Worm (Caenorhabditis elegans) whole organism, early embryonic: ENCODE data around the gene lgc-14.

Experiments used
- B0310.2 ChIP-seq: sonication (generic microtip); optimal IDR thresholded peaks from 2 replicates; lab custom pipeline; 2016; ENCODE audit warnings: mild to moderate bottlenecking, missing genetic modification characterization, missing compliant biosample characterization
- F13C5.2 ChIP-seq: sonication (generic microtip); optimal IDR thresholded peaks from 2 replicates; lab custom pipeline; 2017; ENCODE audit warnings: mild to moderate bottlenecking, missing genetic modification characterization, inconsistent platforms, missing compliant biosample characterization
- aly-1 ChIP-seq: sonication (generic microtip); optimal IDR thresholded peaks from 2 replicates; lab custom pipeline; 2016; ENCODE audit warnings: missing genetic modification characterization, missing compliant biosample characterization
- ama-1 ChIP-seq: fragments of 150-350 bp; optimal IDR thresholded peaks from 2 replicates; lab custom pipeline; 2014
- ceh-13 ChIP-seq: fragments of 200-800 bp; sonication (Bioruptor generic); optimal IDR thresholded peaks from 2 replicates; lab custom pipeline; 2018; ENCODE audit warnings: mild to moderate bottlenecking, missing genetic modification characterization, missing compliant biosample characterization
- ceh-36 ChIP-seq: sonication (generic microtip); optimal IDR thresholded peaks from 2 replicates; lab custom pipeline; 2016; ENCODE audit warnings: missing genetic modification characterization, inconsistent platforms, missing compliant biosample characterization
- ets-7 ChIP-seq: sonication (generic microtip); optimal IDR thresholded peaks from 2 replicates; lab custom pipeline; 2016; ENCODE audit warnings: missing genotype, missing genetic modification characterization, missing compliant biosample characterization
- flt-1 ChIP-seq: fragments of 200-800 bp; sonication (Bioruptor generic); IDR thresholded peaks from 2 replicates; pipeline ENCODE4 v1.3.6; 2022; ENCODE audit warnings: missing genetic modification characterization, missing compliant biosample characterization
- hmbx-1 ChIP-seq: sonication (generic microtip); optimal IDR thresholded peaks from 2 replicates; lab custom pipeline; 2016; ENCODE audit warnings: mild to moderate bottlenecking, missing genetic modification characterization, missing compliant biosample characterization
- hmg-4 ChIP-seq: fragments of 200-800 bp; sonication (Bioruptor generic); optimal IDR thresholded peaks from 2 replicates; lab custom pipeline; 2018; ENCODE audit warnings: mild to moderate bottlenecking, missing genetic modification characterization, missing compliant biosample characterization
- hnd-1 ChIP-seq: sonication (generic microtip); optimal IDR thresholded peaks from 2 replicates; lab custom pipeline; 2016; ENCODE audit warnings: missing genetic modification characterization, missing compliant biosample characterization
- pes-1 ChIP-seq: fragments of 200-800 bp; sonication (Bioruptor generic); IDR thresholded peaks from 2 replicates; pipeline ENCODE4 v1.3.6; 2022; ENCODE audit warnings: missing genetic modification reagents, missing genetic modification characterization, missing compliant biosample characterization
- scrt-1 ChIP-seq: fragments of 200-800 bp; sonication (Bioruptor generic); IDR thresholded peaks from 2 replicates; pipeline ENCODE4 v1.3.6; 2022; ENCODE audit warnings: missing genetic modification characterization, missing compliant biosample characterization
- sea-1 ChIP-seq: fragments of 200-800 bp; sonication (Bioruptor generic); conservative IDR thresholded peaks from 2 replicates; pipeline ENCODE4 v1.3.6; 2022; ENCODE audit warnings: missing genetic modification characterization, missing compliant biosample characterization
- tbx-11 ChIP-seq: fragments of 200-800 bp; sonication (Bioruptor generic); IDR thresholded peaks from 2 replicates; pipeline ENCODE4 v1.3.6; 2022; ENCODE audit warnings: missing genetic modification characterization, missing compliant biosample characterization
- tbx-37 ChIP-seq: fragments of 200-800 bp; sonication (Bioruptor generic); conservative IDR thresholded peaks from 2 replicates; pipeline ENCODE4 v1.3.6; 2022; ENCODE audit warnings: missing genetic modification reagents, missing genetic modification characterization, missing compliant biosample characterization
- tra-4 ChIP-seq: sonication (generic microtip); optimal IDR thresholded peaks from 2 replicates; lab custom pipeline; 2017; ENCODE audit warnings: missing genetic modification characterization, missing compliant biosample characterization

lgc-14 gene

ce11 chrX:12111213-12111612 is at the start of gene lgc-14:
Gene lgc-14, plus strand, starts transcription at chrX:12111513.
- TF ChIP-seq tbx-37 (GFP tag; lab: Robert Waterston, UW) (no peak), tbx-11 (GFP tag; lab: Robert Waterston, UW) (no peak), aly-1 (tag; lab: Kevin White, UChicago) (no peak), ceh-36 (tag; lab: Kevin White, UChicago) (no peak), ceh-13 (no peak), pes-1 (no peak)

- TF ChIP-seq F13C5.2 (tag; lab: Kevin White, UChicago) (no peak), aly-1 (tag; lab: Kevin White, UChicago) (no peak), tra-4 (tag; lab: Kevin White, UChicago) (no peak), ceh-13 (no peak), tbx-11 (GFP tag; lab: Robert Waterston, UW) (no peak), B0310.2 (tag; lab: Kevin White, UChicago) (no peak), flt-1 (GFP tag; lab: Robert Waterston, UW) (no peak), ceh-36 (tag; lab: Kevin White, UChicago) (no peak), ets-7 (tag; lab: Kevin White, UChicago) (no peak), pes-1 (no peak), hmg-4 (GFP tag; lab: Kevin White, UChicago) (no peak), hnd-1 (tag; lab: Kevin White, UChicago) (no peak), sea-1 (GFP tag; lab: Robert Waterston, UW) (no peak), tbx-37 (GFP tag; lab: Robert Waterston, UW) (no peak), ama-1 (lab: Kevin White, UChicago) (no peak), hmbx-1 (tag; lab: Kevin White, UChicago) (no peak)
These were observed 46.4 kb upstream of the lgc-14 start, which contains the start of gene lgc-23 for ce11 chrX:12064908-12065307. Gene lgc-23, plus strand, starts transcription at chrX:12065208.

- TF ChIP-seq flt-1 (GFP tag; lab: Robert Waterston, UW) (no peak), ets-7 (tag; lab: Kevin White, UChicago) (no peak), scrt-1 (GFP tag; lab: Robert Waterston, UW) (no peak), B0310.2 (tag; lab: Kevin White, UChicago) (no peak), hmbx-1 (tag; lab: Kevin White, UChicago) (no peak), ceh-36 (tag; lab: Kevin White, UChicago) (no peak), ceh-13 (no peak), tbx-11 (GFP tag; lab: Robert Waterston, UW) (no peak), sea-1 (GFP tag; lab: Robert Waterston, UW) (no peak), hnd-1 (tag; lab: Kevin White, UChicago) (no peak), tra-4 (tag; lab: Kevin White, UChicago) (no peak)
These were observed 43.1 kb upstream of the lgc-14 start, which contains the start of gene lgc-24 for ce11 chrX:12068250-12068649. Gene lgc-24, plus strand, starts transcription at chrX:12068550.

ce11 chrX:12073764-12074163 is 37.5 kb upstream of the lgc-14 start, which contains the start of gene tmem-145:
Gene tmem-145, minus strand, starts transcription at chrX:12073864.
- no peak for TF ChIP-seq scrt-1 (GFP tag; lab: Robert Waterston, UW)
- TF ChIP-seq flt-1 (GFP tag; lab: Robert Waterston, UW): no peak
- TF ChIP-seq aly-1 (tag; lab: Kevin White, UChicago): no peak
- no peak for TF ChIP-seq tbx-11 (GFP tag; lab: Robert Waterston, UW)
- TF ChIP-seq ceh-36 (tag; lab: Kevin White, UChicago): no peak
- TF ChIP-seq tra-4 (tag; lab: Kevin White, UChicago): no peak
- TF ChIP-seq hmbx-1 (tag; lab: Kevin White, UChicago): no peak
- TF ChIP-seq tbx-37 (GFP tag; lab: Robert Waterston, UW): no peak
- no peak for TF ChIP-seq B0310.2 (tag; lab: Kevin White, UChicago)
- no peak for TF ChIP-seq hmg-4 (GFP tag; lab: Kevin White, UChicago)
- no peak for TF ChIP-seq ets-7 (tag; lab: Kevin White, UChicago)
- TF ChIP-seq sea-1 (GFP tag; lab: Robert Waterston, UW): no peak

DNA sequence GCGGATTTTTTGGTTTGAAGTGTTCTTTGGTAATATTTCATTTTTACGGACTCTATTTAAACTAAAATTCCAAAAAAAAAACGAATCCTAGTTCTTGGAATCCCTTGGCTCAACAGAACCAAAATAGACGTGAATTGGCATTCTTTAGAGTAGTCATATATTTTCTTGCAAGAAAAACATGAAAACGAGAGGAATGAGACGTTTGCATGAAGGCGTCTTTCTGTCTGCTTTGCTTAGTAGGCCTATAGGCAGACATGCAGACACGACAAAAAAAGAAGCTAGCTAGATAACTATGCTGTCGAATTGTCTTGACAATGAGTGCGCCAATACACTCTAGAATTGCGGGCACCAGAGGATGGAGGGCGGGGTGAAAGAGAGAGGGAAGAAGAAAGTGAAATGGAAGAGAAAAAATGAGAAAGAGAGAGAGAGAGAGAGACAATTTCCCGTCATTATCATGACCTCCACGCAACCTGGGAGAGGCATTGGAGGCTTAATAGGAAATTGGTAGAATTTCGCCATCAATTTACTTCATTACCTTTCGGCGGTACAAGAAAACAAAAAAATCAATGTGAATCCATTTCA is 30.6 kb upstream of the lgc-14 start:
- TF ChIP-seq hmbx-1 (tag; lab: Kevin White, UChicago) (no peak), ceh-36 (tag; lab: Kevin White, UChicago) (no peak), hmg-4 (GFP tag; lab: Kevin White, UChicago) (no peak), aly-1 (tag; lab: Kevin White, UChicago) (no peak), tbx-11 (GFP tag; lab: Robert Waterston, UW) (no peak), scrt-1 (GFP tag; lab: Robert Waterston, UW) (no peak), ceh-13 (no peak), F13C5.2 (tag; lab: Kevin White, UChicago) (no peak), B0310.2 (tag; lab: Kevin White, UChicago) (no peak), tra-4 (tag; lab: Kevin White, UChicago) (no peak)

DNA sequence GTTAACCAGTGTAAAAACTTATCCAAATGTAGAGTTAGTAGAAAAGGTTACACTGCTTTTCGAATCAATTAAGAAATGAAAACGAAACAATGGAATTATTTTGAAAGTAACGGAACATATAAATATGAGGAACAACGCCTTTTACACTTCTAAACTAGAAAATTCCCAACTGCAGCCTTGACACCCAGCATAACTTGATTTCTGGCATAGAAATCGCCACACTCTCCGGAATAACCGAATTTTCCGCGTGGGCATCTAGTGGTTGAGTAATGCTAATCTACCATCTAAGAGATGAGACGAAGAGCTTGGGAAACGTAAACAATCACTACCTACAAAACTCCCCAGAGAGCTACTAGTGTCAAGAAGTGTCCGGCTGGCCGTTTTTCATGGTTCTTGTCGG is 30.1 kb upstream of the lgc-14 start:
- TF ChIP-seq ceh-36 (tag; lab: Kevin White, UChicago) (no peak), ets-7 (tag; lab: Kevin White, UChicago) (no peak), flt-1 (GFP tag; lab: Robert Waterston, UW) (no peak), aly-1 (tag; lab: Kevin White, UChicago) (no peak), B0310.2 (tag; lab: Kevin White, UChicago) (no peak), tra-4 (tag; lab: Kevin White, UChicago) (no peak), scrt-1 (GFP tag; lab: Robert Waterston, UW) (no peak)

DNA sequence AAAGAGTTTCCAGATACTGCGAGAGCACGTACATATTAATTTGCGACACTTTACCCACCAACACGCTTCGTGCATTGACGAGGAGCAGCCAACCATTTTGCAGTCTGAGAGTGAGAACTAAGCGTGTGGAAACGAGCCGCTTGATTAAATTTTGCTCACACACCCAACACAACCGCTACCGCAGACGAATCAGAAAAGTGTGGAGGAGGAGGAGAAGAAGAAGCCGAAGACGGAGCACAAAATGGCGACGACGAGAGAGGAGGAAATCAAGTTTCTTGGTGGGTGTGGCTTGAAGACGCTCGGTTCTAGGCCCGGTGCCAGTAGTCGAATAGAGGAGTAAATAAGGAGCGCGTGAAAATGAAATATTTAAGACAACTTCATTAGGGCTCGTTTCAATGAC is 28.5 kb upstream of the lgc-14 start:
- no peak for TF ChIP-seq F13C5.2 (tag; lab: Kevin White, UChicago)
- TF ChIP-seq flt-1 (GFP tag; lab: Robert Waterston, UW): no peak
- TF ChIP-seq ceh-36 (tag; lab: Kevin White, UChicago): no peak
- no peak for TF ChIP-seq hmbx-1 (tag; lab: Kevin White, UChicago)
- no peak for TF ChIP-seq tbx-11 (GFP tag; lab: Robert Waterston, UW)
- TF ChIP-seq scrt-1 (GFP tag; lab: Robert Waterston, UW): no peak
- no peak for TF ChIP-seq hnd-1 (tag; lab: Kevin White, UChicago)
- TF ChIP-seq hmg-4 (GFP tag; lab: Kevin White, UChicago): no peak
- TF ChIP-seq pes-1: no peak
- TF ChIP-seq sea-1 (GFP tag; lab: Robert Waterston, UW): no peak
- TF ChIP-seq ceh-13: no peak
- TF ChIP-seq tra-4 (tag; lab: Kevin White, UChicago): no peak
